Worm (Caenorhabditis elegans) whole organism, young adult: ENCODE results near the gene F26F4.2.

ENCODE experiments used
- F10E7.11 ChIP-seq: sonication (generic microtip); optimal IDR thresholded peaks from 2 replicates; lab custom pipeline; 2017; ENCODE audit warnings: mild to moderate bottlenecking, missing genetic modification characterization, moderate library complexity, missing compliant biosample characterization
- F22D6.2 ChIP-seq: sonication (generic microtip); optimal IDR thresholded peaks from 2 replicates; lab custom pipeline; 2016; ENCODE audit warnings: mild to moderate bottlenecking, missing genetic modification characterization, missing compliant biosample characterization
- F23B12.7 ChIP-seq: sonication (generic microtip); optimal IDR thresholded peaks from 2 replicates; lab custom pipeline; 2017; ENCODE audit warnings: missing genetic modification characterization, mild to moderate bottlenecking, missing compliant biosample characterization, antibody characterized with exemption, moderate library complexity; ENCODE audit not compliant: insufficient read depth
- K11D2.4 ChIP-seq: fragments of 200-800 bp; sonication (Bioruptor generic); IDR thresholded peaks from 2 replicates; pipeline ENCODE4 v1.3.6; 2022; ENCODE audit warnings: missing genetic modification reagents, missing genetic modification characterization, missing compliant biosample characterization
- T26A5.8 ChIP-seq: sonication (generic microtip); optimal IDR thresholded peaks from 2 replicates; lab custom pipeline; 2016; ENCODE audit warnings: missing genetic modification characterization, missing compliant biosample characterization
- Y56A3A.18 ChIP-seq: fragments of 200-800 bp; sonication (Bioruptor generic); IDR thresholded peaks from 2 replicates; pipeline ENCODE4 v1.3.6; 2022; ENCODE audit warnings: missing genetic modification reagents, missing genetic modification characterization, missing compliant biosample characterization
- aptf-2 ChIP-seq: fragments of 200-800 bp; sonication (Bioruptor generic); conservative IDR thresholded peaks from 2 replicates; pipeline ENCODE4 v1.3.6; 2022; ENCODE audit warnings: missing genetic modification reagents, missing genetic modification characterization, missing compliant biosample characterization
- aptf-3 ChIP-seq: fragments of 200-800 bp; sonication (Bioruptor generic); IDR thresholded peaks from 2 replicates; pipeline ENCODE4 v1.3.6; 2022; ENCODE audit warnings: missing genetic modification characterization, missing compliant biosample characterization
- atf-7 ChIP-seq: sonication (generic microtip); optimal IDR thresholded peaks from 2 replicates; lab custom pipeline; 2017; ENCODE audit warnings: mild to moderate bottlenecking, missing genetic modification characterization, missing compliant biosample characterization
- athp-1 ChIP-seq: sonication (generic microtip); optimal IDR thresholded peaks from 2 replicates; lab custom pipeline; 2017; ENCODE audit warnings: mild to moderate bottlenecking, missing genetic modification characterization, missing compliant biosample characterization
- bed-2 ChIP-seq: fragments of 200-800 bp; sonication (Bioruptor generic); IDR thresholded peaks from 2 replicates; pipeline ENCODE4 v1.3.6; 2022; ENCODE audit warnings: missing genetic modification reagents, missing genetic modification characterization, missing compliant biosample characterization
- ccch-3 ChIP-seq: fragments of 200-800 bp; sonication (Bioruptor generic); optimal IDR thresholded peaks from 2 replicates; lab custom pipeline; 2018; ENCODE audit warnings: mild to moderate bottlenecking, missing genetic modification characterization, missing compliant biosample characterization
- ceh-40 ChIP-seq: fragments of 200-800 bp; sonication (Bioruptor generic); IDR thresholded peaks from 2 replicates; pipeline ENCODE4 v1.3.6; 2022; ENCODE audit warnings: missing genetic modification characterization, missing compliant biosample characterization
- ceh-79 ChIP-seq: sonication (generic microtip); optimal IDR thresholded peaks from 2 replicates; lab custom pipeline; 2017; ENCODE audit warnings: mild to moderate bottlenecking, missing genetic modification characterization, missing compliant biosample characterization
- ceh-91 ChIP-seq: fragments of 200-800 bp; sonication (Bioruptor generic); IDR thresholded peaks from 2 replicates; pipeline ENCODE4 v1.3.6; 2022; ENCODE audit warnings: missing genetic modification reagents, missing genetic modification characterization, missing compliant biosample characterization
- chd-7 ChIP-seq: sonication (generic microtip); optimal IDR thresholded peaks from 2 replicates; lab custom pipeline; 2016; ENCODE audit warnings: mild to moderate bottlenecking, missing genetic modification characterization, moderate library complexity, missing compliant biosample characterization
- die-1 ChIP-seq: sonication (generic microtip); optimal IDR thresholded peaks from 2 replicates; lab custom pipeline; 2016; ENCODE audit warnings: missing genotype, mild to moderate bottlenecking, missing genetic modification characterization, missing compliant biosample characterization
- dpl-1 ChIP-seq: fragments of 150-350 bp; optimal IDR thresholded peaks from 2 replicates; lab custom pipeline; 2014; ENCODE audit warnings: missing biosample characterization, missing genetic modification reagents, missing genetic modification characterization
- egrh-3 ChIP-seq: fragments of 200-800 bp; sonication (Bioruptor generic); IDR thresholded peaks from 2 replicates; pipeline ENCODE4 v1.3.6; 2022; ENCODE audit warnings: missing genetic modification reagents, missing genetic modification characterization, missing compliant biosample characterization
- ekl-4 ChIP-seq: fragments of 200-800 bp; sonication (Bioruptor generic); IDR thresholded peaks from 2 replicates; pipeline ENCODE4 v1.3.6; 2022; ENCODE audit warnings: missing genetic modification reagents, missing genetic modification characterization, missing compliant biosample characterization
- fkh-3 ChIP-seq: sonication (generic microtip); optimal IDR thresholded peaks from 2 replicates; lab custom pipeline; 2016; ENCODE audit warnings: mild to moderate bottlenecking, missing genetic modification characterization, missing compliant biosample characterization
- gei-17 ChIP-seq: fragments of 200-800 bp; sonication (Bioruptor generic); optimal IDR thresholded peaks from 2 replicates; lab custom pipeline; 2018; ENCODE audit warnings: mild to moderate bottlenecking, missing genetic modification characterization, missing compliant biosample characterization
- hmg-20 ChIP-seq: fragments of 200-800 bp; sonication (Bioruptor generic); IDR thresholded peaks from 2 replicates; pipeline ENCODE4 v1.3.6; 2022; ENCODE audit warnings: missing genetic modification reagents, missing genetic modification characterization, missing compliant biosample characterization
- hrde-1 ChIP-seq: sonication (generic microtip); optimal IDR thresholded peaks from 2 replicates; lab custom pipeline; 2016; ENCODE audit warnings: missing genetic modification characterization, mild to moderate bottlenecking, missing compliant biosample characterization, moderate library complexity, missing genotype, missing genetic modification reagents, borderline replicate concordance
- let-607 ChIP-seq, 2 experiments: fragments of 200-800 bp in 1 of 2; sonication (Bioruptor generic) in 1 of 2; sonication (generic microtip) in 1 of 2; optimal IDR thresholded peaks; 2 replicates each; lab custom pipeline; 2016 to 2018; ENCODE audit warnings: mild to moderate bottlenecking in 2 of 2, missing compliant biosample characterization in 2 of 2, missing genetic modification characterization in 2 of 2, moderate library complexity in 2 of 2, missing genotype in 1 of 2
- lin-54 ChIP-seq: fragments of 200-800 bp; sonication (Bioruptor generic); optimal IDR thresholded peaks from 2 replicates; lab custom pipeline; 2018; ENCODE audit warnings: mild to moderate bottlenecking, missing genetic modification characterization, missing compliant biosample characterization
- lir-1 ChIP-seq: fragments of 200-800 bp; sonication (Bioruptor generic); conservative IDR thresholded peaks from 2 replicates; pipeline ENCODE4 v1.3.6; 2022; ENCODE audit warnings: missing genetic modification reagents, missing genetic modification characterization, missing compliant biosample characterization
- lsl-1 ChIP-seq: fragments of 200-800 bp; sonication (Bioruptor generic); optimal IDR thresholded peaks from 2 replicates; lab custom pipeline; 2018; ENCODE audit warnings: mild to moderate bottlenecking, missing genetic modification characterization, moderate library complexity, missing compliant biosample characterization
- lsy-27 ChIP-seq: sonication (generic microtip); optimal IDR thresholded peaks from 2 replicates; lab custom pipeline; 2017; ENCODE audit warnings: missing genetic modification characterization, mild to moderate bottlenecking, missing compliant biosample characterization, antibody characterized with exemption, missing genotype, borderline replicate concordance; ENCODE audit not compliant: insufficient read depth
- madf-10 ChIP-seq: sonication (generic microtip); optimal IDR thresholded peaks from 2 replicates; lab custom pipeline; 2016; ENCODE audit warnings: mild to moderate bottlenecking, missing genetic modification characterization, missing compliant biosample characterization
- madf-3 ChIP-seq: fragments of 200-800 bp; sonication (Bioruptor generic); IDR thresholded peaks from 2 replicates; pipeline ENCODE4 v1.3.6; 2022; ENCODE audit warnings: missing genetic modification reagents, missing genetic modification characterization, missing compliant biosample characterization
- nhr-80 ChIP-seq: sonication (generic microtip); optimal IDR thresholded peaks from 2 replicates; lab custom pipeline; 2016; ENCODE audit warnings: missing genetic modification characterization, missing compliant biosample characterization
- nhr-90 ChIP-seq: sonication (generic microtip); optimal IDR thresholded peaks from 2 replicates; lab custom pipeline; 2016; ENCODE audit warnings: missing genotype, mild to moderate bottlenecking, missing genetic modification characterization, missing compliant biosample characterization
- pbrm-1 ChIP-seq: fragments of 200-800 bp; sonication (Bioruptor generic); IDR thresholded peaks from 2 replicates; pipeline ENCODE4 v1.3.6; 2022; ENCODE audit warnings: missing genetic modification reagents, missing genetic modification characterization, missing compliant biosample characterization
- pha-4 ChIP-seq: fragments of 150-350 bp; sonication (generic microtip); optimal IDR thresholded peaks from 2 replicates; lab custom pipeline; 2014; ENCODE audit warnings: missing biosample characterization, missing genetic modification reagents, missing genetic modification characterization
- rec-8 ChIP-seq, 2 experiments: sonication (generic microtip); optimal IDR thresholded peaks; 2 replicates each; lab custom pipeline; 2016; ENCODE audit warnings: mild to moderate bottlenecking in 2 of 2, missing genetic modification characterization in 2 of 2, missing genetic modification reagents in 2 of 2, missing genotype in 2 of 2, missing biosample characterization in 1 of 2, missing compliant biosample characterization in 1 of 2, moderate library complexity in 1 of 2
- rpc-1 ChIP-seq, 2 experiments: fragments of 150-350 bp in 1 of 2; sonication (generic microtip) in 1 of 2; optimal IDR thresholded peaks; 2 replicates each; lab custom pipeline; 2014 to 2018; ENCODE audit warnings: missing biosample characterization in 1 of 2, missing genetic modification characterization in 1 of 2, missing genetic modification reagents in 1 of 2, missing genotype in 1 of 2
- sdz-38 ChIP-seq: sonication (generic microtip); optimal IDR thresholded peaks from 2 replicates; lab custom pipeline; 2016; ENCODE audit warnings: missing genotype, missing genetic modification characterization, missing compliant biosample characterization
- snpc-1.3 ChIP-seq: sonication (generic microtip); optimal IDR thresholded peaks from 2 replicates; lab custom pipeline; 2017; ENCODE audit warnings: missing genetic modification characterization, mild to moderate bottlenecking, missing compliant biosample characterization, antibody characterized with exemption, moderate library complexity, missing genotype, missing genetic modification reagents; ENCODE audit not compliant: insufficient read depth
- snpc-3.4 ChIP-seq: sonication (generic microtip); optimal IDR thresholded peaks from 2 replicates; lab custom pipeline; 2017; ENCODE audit warnings: missing genetic modification characterization, mild to moderate bottlenecking, missing compliant biosample characterization, antibody characterized with exemption, moderate library complexity, missing genotype, missing genetic modification reagents
- tbp1 ChIP-seq: fragments of 200-800 bp; sonication (Bioruptor generic); optimal IDR thresholded peaks from 2 replicates; lab custom pipeline; 2018; ENCODE audit warnings: mild to moderate bottlenecking, missing genetic modification characterization, missing compliant biosample characterization
- tlf-1 ChIP-seq: fragments of 200-800 bp; sonication (Bioruptor generic); optimal IDR thresholded peaks from 2 replicates; lab custom pipeline; 2018; ENCODE audit warnings: mild to moderate bottlenecking, missing genetic modification characterization, missing compliant biosample characterization
- unc-62 ChIP-seq: fragments of 150-350 bp; optimal IDR thresholded peaks from 2 replicates; lab custom pipeline; 2014; ENCODE audit warnings: missing biosample characterization, missing genetic modification reagents, missing genetic modification characterization
- xnd-1 ChIP-seq: sonication (generic microtip); optimal IDR thresholded peaks from 2 replicates; lab custom pipeline; 2016; ENCODE audit warnings: missing genotype, missing genetic modification reagents, missing genetic modification characterization, missing compliant biosample characterization
- ztf-6 ChIP-seq: fragments of 200-800 bp; sonication (Bioruptor generic); IDR thresholded peaks from 2 replicates; pipeline ENCODE4 v1.3.6; 2022; ENCODE audit warnings: missing genetic modification reagents, missing genetic modification characterization, missing compliant biosample characterization

Gene F26F4.2

ce11 chrIII:4924134-4924533, 13.1 kb downstream of the F26F4.2 start:
- TF ChIP-seq snpc-1.3 = no peak
- no peak for TF ChIP-seq lsy-27 (tag; lab: Kevin White, UChicago)

ce11 chrIII:4930154-4930679, 19.2 kb downstream of the F26F4.2 start, which contains the start of gene set-2:
Gene set-2, minus strand, starts transcription at chrIII:4930204.
- TF ChIP-seq ekl-4 (GFP tag; lab: Robert Waterston, UW) (peak; percentile 65; the same call in 1 of the 2 replicates), aptf-2 (GFP tag; lab: Robert Waterston, UW) (0 out of 2 replicates have a peak, but pooled peaks have one; percentile 41), pbrm-1 (GFP tag; lab: Robert Waterston, UW) (peak; percentile 65; the same call in 1 of the 2 replicates), unc-62 (no peak), bed-2 (GFP tag; lab: Robert Waterston, UW) (peak; percentile 92), K11D2.4 (peak; percentile 58; the same call in 1 of the 2 replicates), ccch-3 (no peak), snpc-1.3 (peak; percentile 60), die-1 (tag; lab: Kevin White, UChicago) (no peak), gei-17 (no peak), nhr-80 (tag; lab: Kevin White, UChicago) (peak; percentile 30), ztf-6 (GFP tag; lab: Robert Waterston, UW) (no peak), nhr-90 (tag; lab: Kevin White, UChicago) (no peak), fkh-3 (tag; lab: Kevin White, UChicago) (no peak), tbp1 (GFP tag; lab: Kevin White, UChicago) (peak; percentile 48), ceh-40 (peak; percentile 54; the same call in 1 of the 2 replicates), rec-8 (tag; optimal IDR thresholded peaks at IDR 0.05; lab: Kevin White, UChicago) (peak; percentile 52 to 80), ceh-91 (GFP tag; lab: Robert Waterston, UW) (peak; percentile 82), let-607 (tag; optimal IDR thresholded peaks at IDR 0.05; lab: Kevin White, UChicago) (peak in 1 of 2 experiments; percentile 32), dpl-1 (GFP tag; lab: Kevin White, UChicago) (peak; percentile 92), pha-4 (tag; lab: Kevin White, UChicago) (no peak), snpc-3.4 (tag; lab: Kevin White, UChicago) (peak; percentile 78), lin-54 (peak; percentile 97), tlf-1 (GFP tag; lab: Kevin White, UChicago) (peak; percentile 77), F10E7.11 (peak; percentile 38), atf-7 (tag; lab: Kevin White, UChicago) (no peak), madf-10 (peak; percentile 55), sdz-38 (tag; lab: Kevin White, UChicago) (no peak), hrde-1 (tag; lab: Kevin White, UChicago) (peak; percentile 45), Y56A3A.18 (no peak), rpc-1 (optimal IDR thresholded peaks at IDR 0.05; lab: Kevin White, UChicago) (no peak), rpc-1 (tag; optimal IDR thresholded peaks at IDR 0.05; lab: Kevin White, UChicago) (no peak), xnd-1 (tag; lab: Kevin White, UChicago) (peak; percentile 58), F23B12.7 (tag; lab: Kevin White, UChicago) (no peak), chd-7 (tag; lab: Kevin White, UChicago) (peak; percentile 19), T26A5.8 (tag; lab: Kevin White, UChicago) (no peak), ceh-79 (no peak), aptf-3 (GFP tag; lab: Robert Waterston, UW) (no peak), egrh-3 (GFP tag; lab: Robert Waterston, UW) (peak; percentile 43; the same call in 1 of the 2 replicates), madf-3 (peak; percentile 89), athp-1 (peak; percentile 75), lir-1 (GFP tag; lab: Robert Waterston, UW) (peak; percentile 84), lsl-1 (GFP tag; lab: Kevin White, UChicago) (peak; percentile 75), F22D6.2 (tag; lab: Kevin White, UChicago) (peak; percentile 43), hmg-20 (GFP tag; lab: Robert Waterston, UW) (no peak)
